Worm (Caenorhabditis elegans) whole organism, L3 larva: ENCODE data around the gene ZK228.1.

Experiments
- aly-2 ChIP-seq: fragments of 150-350 bp; optimal IDR thresholded peaks from 2 replicates; lab custom pipeline; 2014; ENCODE audit warnings: missing biosample characterization, missing genetic modification characterization
- ama-1 ChIP-seq: fragments of 150-350 bp; optimal IDR thresholded peaks from 2 replicates; lab custom pipeline; 2018
- ceh-16 ChIP-seq: sonication (generic microtip); optimal IDR thresholded peaks from 2 replicates; lab custom pipeline; 2017; ENCODE audit warnings: missing biosample characterization, missing genetic modification characterization
- ceh-28 ChIP-seq: fragments of 150-350 bp; optimal IDR thresholded peaks from 2 replicates; lab custom pipeline; 2014; ENCODE audit warnings: missing biosample characterization, missing genetic modification reagents, missing genetic modification characterization
- ceh-9 ChIP-seq: sonication (generic microtip); optimal IDR thresholded peaks from 2 replicates; lab custom pipeline; 2018; ENCODE audit warnings: missing biosample characterization, missing genetic modification characterization
- egl-27 ChIP-seq: sonication (generic microtip); optimal IDR thresholded peaks from 4 replicates; lab custom pipeline; 2017; ENCODE audit warnings: missing biosample characterization, missing genetic modification reagents, missing genetic modification characterization
- egl-5 ChIP-seq: fragments of 150-350 bp; optimal IDR thresholded peaks from 2 replicates; lab custom pipeline; 2017; ENCODE audit warnings: missing biosample characterization, missing genetic modification reagents, missing genetic modification characterization, inconsistent platforms
- eor-1 ChIP-seq, 2 experiments: fragments of 150-350 bp; optimal IDR thresholded peaks; 2 replicates each; lab custom pipeline; 2014 to 2018; ENCODE audit warnings: missing biosample characterization in 2 of 2, missing genetic modification characterization in 2 of 2
- fos-1 ChIP-seq: fragments of 150-350 bp; optimal IDR thresholded peaks from 2 replicates; lab custom pipeline; 2014; ENCODE audit warnings: missing biosample characterization, missing genetic modification characterization
- lin-39 ChIP-seq: fragments of 150-350 bp; optimal IDR thresholded peaks from 2 replicates; lab custom pipeline; 2018; ENCODE audit warnings: missing biosample characterization, missing genetic modification reagents, missing genetic modification characterization
- mdl-1 ChIP-seq: fragments of 150-350 bp; optimal IDR thresholded peaks from 2 replicates; lab custom pipeline; 2014; ENCODE audit warnings: missing biosample characterization, missing genetic modification characterization
- nfya-1 ChIP-seq: sonication (generic microtip); optimal IDR thresholded peaks from 2 replicates; lab custom pipeline; 2017; ENCODE audit warnings: missing genetic modification characterization, mild to moderate bottlenecking, missing compliant biosample characterization, antibody characterized with exemption, moderate library complexity; ENCODE audit not compliant: insufficient read depth
- nhr-12 ChIP-seq: fragments of 150-350 bp; optimal IDR thresholded peaks from 2 replicates; lab custom pipeline; 2014; ENCODE audit warnings: missing biosample characterization, missing genetic modification characterization
- nhr-76 ChIP-seq: fragments of 150-350 bp; sonication (generic microtip); optimal IDR thresholded peaks from 5 replicates; lab custom pipeline; 2014; ENCODE audit warnings: missing biosample characterization, missing genetic modification characterization
- nhr-77 ChIP-seq: fragments of 150-350 bp; optimal IDR thresholded peaks from 2 replicates; lab custom pipeline; 2014; ENCODE audit warnings: missing biosample characterization, missing genetic modification characterization
- pha-4 ChIP-seq: fragments of 150-350 bp; optimal IDR thresholded peaks from 2 replicates; lab custom pipeline; 2014; ENCODE audit warnings: missing biosample characterization, missing genetic modification reagents, missing genetic modification characterization
- pqm-1 ChIP-seq: fragments of 150-350 bp; optimal IDR thresholded peaks from 2 replicates; lab custom pipeline; 2017; ENCODE audit warnings: missing biosample characterization, missing genetic modification characterization, inconsistent platforms
- tbx-2 ChIP-seq: sonication (generic microtip); optimal IDR thresholded peaks from 2 replicates; lab custom pipeline; 2016; ENCODE audit warnings: mild to moderate bottlenecking, missing genetic modification characterization, missing compliant biosample characterization
- unc-39 ChIP-seq: sonication (generic microtip); optimal IDR thresholded peaks from 4 replicates; lab custom pipeline; 2017; ENCODE audit warnings: missing biosample characterization, missing genetic modification characterization
- ztf-11 ChIP-seq: fragments of 150-350 bp; optimal IDR thresholded peaks from 2 replicates; lab custom pipeline; 2014; ENCODE audit warnings: missing biosample characterization, missing genetic modification characterization

The ZK228.1 gene

ce11 chrV:18491961-18492360, 47.7 kb downstream of the ZK228.1 start, which contains the start of gene slo-1:
slo-1 (plus strand) TSS chrV:18492261.
- TF ChIP-seq egl-5 (tag; lab: Kevin White, UChicago) (no peak), nhr-76 (tag; lab: Kevin White, UChicago) (no peak), mdl-1 (tag; lab: Kevin White, UChicago) (no peak), eor-1 (tag; optimal IDR thresholded peaks at IDR 0.05; lab: Kevin White, UChicago) (no peak), pqm-1 (tag; lab: Kevin White, UChicago) (no peak), pha-4 (tag; lab: Kevin White, UChicago) (no peak), fos-1 (no peak), egl-27 (tag; lab: Kevin White, UChicago) (no peak), lin-39 (tag; lab: Kevin White, UChicago) (no peak), aly-2 (tag; lab: Kevin White, UChicago) (no peak), unc-39 (no peak), nhr-77 (tag; lab: Kevin White, UChicago) (no peak), ztf-11 (no peak), ceh-9 (tag; lab: Kevin White, UChicago) (no peak), ama-1 (lab: Kevin White, UChicago) (no peak), ceh-28 (tag; lab: Kevin White, UChicago) (no peak), ceh-16 (tag; lab: Kevin White, UChicago) (no peak), nhr-12 (tag; lab: Kevin White, UChicago) (no peak), tbx-2 (tag; lab: Kevin White, UChicago) (no peak), nfya-1 (tag; lab: Kevin White, UChicago) (no peak)
